Worm (Caenorhabditis elegans) whole organism, L4/young adult: ENCODE results near the gene hlh-13.
"Not testable (repeated sequence)": the region's sequence is repeated elsewhere in the genome, so short reads cannot be mapped to it uniquely, and the experiment has no call there.

ENCODE experiments used
- W03F9.2 ChIP-seq: fragments of 150-350 bp; optimal IDR thresholded peaks from 2 replicates; lab custom pipeline; 2014; ENCODE audit warnings: missing biosample characterization, missing genetic modification characterization
- dao-5 ChIP-seq: sonication (generic microtip); optimal IDR thresholded peaks from 2 replicates; lab custom pipeline; 2016; ENCODE audit warnings: missing genotype, missing genetic modification characterization, moderate library complexity, missing compliant biosample characterization
- him-1 ChIP-seq: sonication (generic microtip); optimal IDR thresholded peaks from 2 replicates; lab custom pipeline; 2016; ENCODE audit warnings: missing genotype, missing genetic modification reagents, missing genetic modification characterization, missing compliant biosample characterization

The hlh-13 gene

ce11 chrX:4248949-4249348 is at the start of gene hlh-13:
TSS of gene hlh-13 (plus strand) at chrX:4249249.
- TF ChIP-seq him-1 (tag; lab: Kevin White, UChicago) (no peak), dao-5 (tag; lab: Kevin White, UChicago) (no peak), W03F9.2 (no peak)

ce11 chrX:4199829-4200228 is 49.2 kb upstream of the hlh-13 start, which contains the start of gene F20B6.5:
TSS of gene F20B6.5 (minus strand) at chrX:4199929.
- TF ChIP-seq W03F9.2; him-1 (tag; lab: Kevin White, UChicago); dao-5 (tag; lab: Kevin White, UChicago): not testable (repeated sequence)

ce11 chrX:4202114-4202513 is 46.9 kb upstream of the hlh-13 start, which contains the start of gene F20B6.6:
TSS of gene F20B6.6 (minus strand) at chrX:4202214.
- not testable (repeated sequence) for TF ChIP-seq W03F9.2; him-1 (tag; lab: Kevin White, UChicago); dao-5 (tag; lab: Kevin White, UChicago)

ce11 chrX:4207385-4207784 is 41.7 kb upstream of the hlh-13 start, which contains the start of gene F20B6.9:
TSS of gene F20B6.9 (minus strand) at chrX:4207485.
- not testable (repeated sequence) for TF ChIP-seq W03F9.2; him-1 (tag; lab: Kevin White, UChicago); dao-5 (tag; lab: Kevin White, UChicago)

- peak; percentile 23 for TF ChIP-seq W03F9.2
- TF ChIP-seq him-1 (tag; lab: Kevin White, UChicago) = no peak
Measured at ce11 chrX:4208495-4208894, 40.6 kb upstream of the hlh-13 start.

ce11 chrX:4209131-4209530 is 39.9 kb upstream of the hlh-13 start:
- TF ChIP-seq dao-5 (tag; lab: Kevin White, UChicago) (peak; percentile 90), W03F9.2 (peak; percentile 98), him-1 (tag; lab: Kevin White, UChicago) (peak; percentile 100)

- TF ChIP-seq him-1 (tag; lab: Kevin White, UChicago) = peak; percentile 1
- no peak for TF ChIP-seq dao-5 (tag; lab: Kevin White, UChicago)
Measured at ce11 chrX:4214643-4215042, 34.4 kb upstream of the hlh-13 start.

ce11 chrX:4215500-4216107 is 33.4 kb upstream of the hlh-13 start:
- TF ChIP-seq him-1 (tag; lab: Kevin White, UChicago) = no peak
- no peak for TF ChIP-seq W03F9.2
- TF ChIP-seq dao-5 (tag; lab: Kevin White, UChicago) = no peak

- no peak for TF ChIP-seq him-1 (tag; lab: Kevin White, UChicago)
- no peak for TF ChIP-seq dao-5 (tag; lab: Kevin White, UChicago)
- TF ChIP-seq W03F9.2 = no peak
Measured at ce11 chrX:4216894-4217293, 32.2 kb upstream of the hlh-13 start, which contains the start of the genes F20B6.10 and hpk-1. TSS of gene F20B6.10 (minus strand) at chrX:4217196. TSS of gene hpk-1 (minus strand) at chrX:4217290.

ce11 chrX:4218174-4218573 is 30.9 kb upstream of the hlh-13 start, which contains the start of gene W01H2.2:
TSS of gene W01H2.2 (minus strand) at chrX:4218458.
- no peak for TF ChIP-seq him-1 (tag; lab: Kevin White, UChicago)
- TF ChIP-seq W03F9.2 = no peak

ce11 chrX:4219487-4219886 is 29.6 kb upstream of the hlh-13 start:
- TF ChIP-seq dao-5 (tag; lab: Kevin White, UChicago) (no peak), W03F9.2 (no peak), him-1 (tag; lab: Kevin White, UChicago) (no peak)

- TF ChIP-seq him-1 (tag; lab: Kevin White, UChicago) (no peak), W03F9.2 (no peak), dao-5 (tag; lab: Kevin White, UChicago) (no peak)
Measured at ce11 chrX:4222200-4222599, 26.8 kb upstream of the hlh-13 start.

ce11 chrX:4222779-4223387 is 26.2 kb upstream of the hlh-13 start:
- peak; percentile 65 for TF ChIP-seq dao-5 (tag; lab: Kevin White, UChicago)
- peak; percentile 93 for TF ChIP-seq him-1 (tag; lab: Kevin White, UChicago)
- no peak for TF ChIP-seq W03F9.2

ce11 chrX:4235752-4236151 is 13.3 kb upstream of the hlh-13 start, which contains the start of gene rab-37:
TSS of gene rab-37 (minus strand) at chrX:4235852.
- TF ChIP-seq him-1 (tag; lab: Kevin White, UChicago) (no peak), W03F9.2 (no peak), dao-5 (tag; lab: Kevin White, UChicago) (no peak)
